Worm (Caenorhabditis elegans) whole organism, young adult: ENCODE data around the gene D2024.18.

Experiments
- B0019.2 ChIP-seq: fragments of 200-800 bp; sonication (Bioruptor generic); conservative IDR thresholded peaks from 2 replicates; pipeline ENCODE4 v1.3.6; 2022; ENCODE audit warnings: missing genetic modification reagents, missing genetic modification characterization, missing compliant biosample characterization
- B0336.3 ChIP-seq: fragments of 200-800 bp; sonication (Bioruptor generic); IDR thresholded peaks from 2 replicates; pipeline ENCODE4 v1.3.6; 2022; ENCODE audit warnings: missing genetic modification characterization, missing compliant biosample characterization
- C17E4.6 ChIP-seq: fragments of 200-800 bp; sonication (Bioruptor generic); IDR thresholded peaks from 2 replicates; pipeline ENCODE4 v1.3.6; 2022; ENCODE audit warnings: missing genetic modification reagents, missing genetic modification characterization, missing compliant biosample characterization
- D2030.7 ChIP-seq: fragments of 200-800 bp; sonication (Bioruptor generic); IDR thresholded peaks from 2 replicates; pipeline ENCODE4 v1.3.6; 2022; ENCODE audit warnings: missing genetic modification reagents, missing genetic modification characterization, missing compliant biosample characterization
- F10E7.11 ChIP-seq: sonication (generic microtip); optimal IDR thresholded peaks from 2 replicates; lab custom pipeline; 2017; ENCODE audit warnings: mild to moderate bottlenecking, missing genetic modification characterization, moderate library complexity, missing compliant biosample characterization
- F22D6.2 ChIP-seq: sonication (generic microtip); optimal IDR thresholded peaks from 2 replicates; lab custom pipeline; 2016; ENCODE audit warnings: mild to moderate bottlenecking, missing genetic modification characterization, missing compliant biosample characterization
- F49E8.2 ChIP-seq: sonication (generic microtip); optimal IDR thresholded peaks from 3 replicates; lab custom pipeline; 2017; ENCODE audit warnings: missing genetic modification characterization, mild to moderate bottlenecking, missing compliant biosample characterization, antibody characterized with exemption, moderate library complexity; ENCODE audit not compliant: insufficient read depth
- K11D2.4 ChIP-seq: fragments of 200-800 bp; sonication (Bioruptor generic); IDR thresholded peaks from 2 replicates; pipeline ENCODE4 v1.3.6; 2022; ENCODE audit warnings: missing genetic modification reagents, missing genetic modification characterization, missing compliant biosample characterization
- K12H6.12 ChIP-seq: fragments of 200-800 bp; sonication (Bioruptor generic); optimal IDR thresholded peaks from 2 replicates; lab custom pipeline; 2018; ENCODE audit warnings: mild to moderate bottlenecking, missing genetic modification characterization, missing compliant biosample characterization
- Y53G8AR.9 ChIP-seq: fragments of 200-800 bp; sonication (Bioruptor generic); conservative IDR thresholded peaks from 2 replicates; pipeline ENCODE4 v1.3.6; 2022; ENCODE audit warnings: missing genetic modification reagents, missing genetic modification characterization, missing compliant biosample characterization
- Y67H2A.10 ChIP-seq: fragments of 200-800 bp; sonication (Bioruptor generic); conservative IDR thresholded peaks from 2 replicates; pipeline ENCODE4 v1.3.6; 2022; ENCODE audit warnings: missing genetic modification reagents, missing genetic modification characterization, missing compliant biosample characterization
- Y95B8A.8 ChIP-seq: fragments of 200-800 bp; sonication (Bioruptor generic); IDR thresholded peaks from 2 replicates; pipeline ENCODE4 v1.3.6; 2022; ENCODE audit warnings: missing genetic modification reagents, missing genetic modification characterization, missing compliant biosample characterization
- attf-5 ChIP-seq: fragments of 200-800 bp; sonication (Bioruptor generic); optimal IDR thresholded peaks from 2 replicates; lab custom pipeline; 2018; ENCODE audit warnings: mild to moderate bottlenecking, missing genetic modification characterization, missing compliant biosample characterization
- attf-6 ChIP-seq: fragments of 200-800 bp; sonication (Bioruptor generic); IDR thresholded peaks from 2 replicates; pipeline ENCODE4 v1.3.6; 2022; ENCODE audit warnings: missing genetic modification reagents, missing genetic modification characterization, missing compliant biosample characterization
- cebp-1 ChIP-seq, 2 experiments: fragments of 200-800 bp in 1 of 2; sonication (Bioruptor generic) in 1 of 2; sonication (generic microtip) in 1 of 2; IDR thresholded peaks in 1 of 2; optimal IDR thresholded peaks in 1 of 2; 2 replicates each; pipeline versions ENCODE4 v1.3.6 to Lab custom; 2017 to 2022; ENCODE audit warnings: missing compliant biosample characterization in 2 of 2, missing genetic modification characterization in 2 of 2, mild to moderate bottlenecking in 1 of 2, missing genetic modification reagents in 1 of 2, moderate library complexity in 1 of 2
- ceh-100 ChIP-seq: fragments of 200-800 bp; sonication (Bioruptor generic); IDR thresholded peaks from 2 replicates; pipeline ENCODE4 v1.3.6; 2022; ENCODE audit warnings: missing genetic modification reagents, missing genetic modification characterization, missing compliant biosample characterization
- ceh-27 ChIP-seq: fragments of 200-800 bp; sonication (Bioruptor generic); optimal IDR thresholded peaks from 2 replicates; lab custom pipeline; 2018; ENCODE audit warnings: mild to moderate bottlenecking, missing genetic modification characterization, moderate library complexity, missing compliant biosample characterization
- ceh-58 ChIP-seq: fragments of 200-800 bp; sonication (Bioruptor generic); IDR thresholded peaks from 2 replicates; pipeline ENCODE4 v1.3.6; 2022; ENCODE audit warnings: missing genetic modification characterization, missing compliant biosample characterization
- chd-7 ChIP-seq: sonication (generic microtip); optimal IDR thresholded peaks from 2 replicates; lab custom pipeline; 2016; ENCODE audit warnings: mild to moderate bottlenecking, missing genetic modification characterization, moderate library complexity, missing compliant biosample characterization
- dpff-1 ChIP-seq: sonication (generic microtip); optimal IDR thresholded peaks from 2 replicates; lab custom pipeline; 2017; ENCODE audit warnings: mild to moderate bottlenecking, missing genetic modification characterization, missing compliant biosample characterization
- dpl-1 ChIP-seq: fragments of 150-350 bp; optimal IDR thresholded peaks from 2 replicates; lab custom pipeline; 2014; ENCODE audit warnings: missing biosample characterization, missing genetic modification reagents, missing genetic modification characterization
- egl-18 ChIP-seq: fragments of 200-800 bp; sonication (Bioruptor generic); IDR thresholded peaks from 2 replicates; pipeline ENCODE4 v1.3.6; 2022; ENCODE audit warnings: missing genetic modification reagents, missing genetic modification characterization, missing compliant biosample characterization
- gei-17 ChIP-seq: fragments of 200-800 bp; sonication (Bioruptor generic); optimal IDR thresholded peaks from 2 replicates; lab custom pipeline; 2018; ENCODE audit warnings: mild to moderate bottlenecking, missing genetic modification characterization, missing compliant biosample characterization
- him-1 ChIP-seq: sonication (generic microtip); optimal IDR thresholded peaks from 2 replicates; lab custom pipeline; 2016; ENCODE audit warnings: missing genotype, missing genetic modification reagents, missing genetic modification characterization, missing compliant biosample characterization
- hmg-1.2 ChIP-seq: fragments of 200-800 bp; sonication (Bioruptor generic); IDR thresholded peaks from 2 replicates; pipeline ENCODE4 v1.3.6; 2022; ENCODE audit warnings: missing genetic modification reagents, missing genetic modification characterization, missing compliant biosample characterization
- hmg-20 ChIP-seq: fragments of 200-800 bp; sonication (Bioruptor generic); IDR thresholded peaks from 2 replicates; pipeline ENCODE4 v1.3.6; 2022; ENCODE audit warnings: missing genetic modification reagents, missing genetic modification characterization, missing compliant biosample characterization
- lir-1 ChIP-seq: fragments of 200-800 bp; sonication (Bioruptor generic); conservative IDR thresholded peaks from 2 replicates; pipeline ENCODE4 v1.3.6; 2022; ENCODE audit warnings: missing genetic modification reagents, missing genetic modification characterization, missing compliant biosample characterization
- madf-6 ChIP-seq: fragments of 200-800 bp; sonication (Bioruptor generic); IDR thresholded peaks from 2 replicates; pipeline ENCODE4 v1.3.6; 2022; ENCODE audit warnings: missing genetic modification reagents, missing genetic modification characterization, missing compliant biosample characterization
- mcd-1 ChIP-seq: fragments of 200-800 bp; sonication (Bioruptor generic); IDR thresholded peaks from 2 replicates; pipeline ENCODE4 v1.3.6; 2022; ENCODE audit warnings: missing genetic modification reagents, missing genetic modification characterization, missing compliant biosample characterization
- mel-28 ChIP-seq: sonication (generic microtip); optimal IDR thresholded peaks from 2 replicates; lab custom pipeline; 2016; ENCODE audit warnings: borderline replicate concordance, mild to moderate bottlenecking, missing genetic modification characterization, missing compliant biosample characterization
- nfya-1 ChIP-seq: sonication (generic microtip); optimal IDR thresholded peaks from 2 replicates; lab custom pipeline; 2017; ENCODE audit warnings: antibody characterized with exemption, missing compliant biosample characterization, missing genetic modification characterization, borderline replicate concordance; ENCODE audit not compliant: insufficient read depth
- rcor-1 ChIP-seq: fragments of 200-800 bp; sonication (Bioruptor generic); IDR thresholded peaks from 2 replicates; pipeline ENCODE4 v1.3.6; 2022; ENCODE audit warnings: missing genetic modification reagents, missing genetic modification characterization, missing compliant biosample characterization
- rec-8 ChIP-seq, 2 experiments: sonication (generic microtip); optimal IDR thresholded peaks; 2 replicates each; lab custom pipeline; 2016; ENCODE audit warnings: mild to moderate bottlenecking in 2 of 2, missing genetic modification characterization in 2 of 2, missing genetic modification reagents in 2 of 2, missing genotype in 2 of 2, missing biosample characterization in 1 of 2, missing compliant biosample characterization in 1 of 2, moderate library complexity in 1 of 2
- sdz-38 ChIP-seq: sonication (generic microtip); optimal IDR thresholded peaks from 2 replicates; lab custom pipeline; 2016; ENCODE audit warnings: missing genotype, missing genetic modification characterization, missing compliant biosample characterization
- sea-2 ChIP-seq: fragments of 200-800 bp; sonication (Bioruptor generic); IDR thresholded peaks from 2 replicates; pipeline ENCODE4 v1.3.6; 2022; ENCODE audit warnings: missing genetic modification characterization, missing compliant biosample characterization
- snpc-1.1 ChIP-seq: sonication (generic microtip); optimal IDR thresholded peaks from 2 replicates; lab custom pipeline; 2017; ENCODE audit warnings: missing genetic modification characterization, mild to moderate bottlenecking, missing compliant biosample characterization, antibody characterized with exemption, moderate library complexity, missing genotype, missing genetic modification reagents; ENCODE audit not compliant: insufficient read depth
- snpc-1.3 ChIP-seq: sonication (generic microtip); optimal IDR thresholded peaks from 2 replicates; lab custom pipeline; 2017; ENCODE audit warnings: missing genetic modification characterization, mild to moderate bottlenecking, missing compliant biosample characterization, antibody characterized with exemption, moderate library complexity, missing genotype, missing genetic modification reagents; ENCODE audit not compliant: insufficient read depth
- snpc-4 ChIP-seq, 5 experiments: fragments of 150-350 bp in 1 of 5; sonication (generic microtip) in 4 of 5; optimal IDR thresholded peaks; 2 replicates each; lab custom pipeline; 2014 to 2018; ENCODE audit warnings: missing genetic modification characterization in 5 of 5, missing biosample characterization in 3 of 5, antibody characterized with exemption in 2 of 5, mild to moderate bottlenecking in 2 of 5, missing compliant biosample characterization in 2 of 5, missing genotype in 2 of 5, moderate library complexity in 2 of 5, missing genetic modification reagents in 1 of 5
- sptf-2 ChIP-seq: fragments of 200-800 bp; sonication (Bioruptor generic); optimal IDR thresholded peaks from 2 replicates; lab custom pipeline; 2018; ENCODE audit warnings: mild to moderate bottlenecking, missing genetic modification characterization, missing compliant biosample characterization
- xnd-1 ChIP-seq: sonication (generic microtip); optimal IDR thresholded peaks from 2 replicates; lab custom pipeline; 2016; ENCODE audit warnings: missing genotype, missing genetic modification reagents, missing genetic modification characterization, missing compliant biosample characterization
- zfh-2 ChIP-seq: fragments of 200-800 bp; sonication (Bioruptor generic); conservative IDR thresholded peaks from 2 replicates; pipeline ENCODE4 v1.3.6; 2022; ENCODE audit warnings: missing genetic modification reagents, missing genetic modification characterization, missing compliant biosample characterization
- zim-3 ChIP-seq: sonication (generic microtip); optimal IDR thresholded peaks from 2 replicates; lab custom pipeline; 2017; ENCODE audit warnings: mild to moderate bottlenecking, missing genetic modification characterization, moderate library complexity, missing compliant biosample characterization
- ztf-18 ChIP-seq: sonication (generic microtip); optimal IDR thresholded peaks from 2 replicates; lab custom pipeline; 2016; ENCODE audit warnings: missing genotype, mild to moderate bottlenecking, missing genetic modification characterization, missing compliant biosample characterization
- ztf-26 ChIP-seq: sonication (generic microtip); optimal IDR thresholded peaks from 2 replicates; lab custom pipeline; 2017; ENCODE audit warnings: missing genetic modification characterization, missing compliant biosample characterization
- ztf-28 ChIP-seq: fragments of 200-800 bp; sonication (Bioruptor generic); IDR thresholded peaks from 2 replicates; pipeline ENCODE4 v1.3.6; 2022; ENCODE audit warnings: missing genetic modification reagents, missing genetic modification characterization, missing compliant biosample characterization

D2024.18 gene

DNA sequence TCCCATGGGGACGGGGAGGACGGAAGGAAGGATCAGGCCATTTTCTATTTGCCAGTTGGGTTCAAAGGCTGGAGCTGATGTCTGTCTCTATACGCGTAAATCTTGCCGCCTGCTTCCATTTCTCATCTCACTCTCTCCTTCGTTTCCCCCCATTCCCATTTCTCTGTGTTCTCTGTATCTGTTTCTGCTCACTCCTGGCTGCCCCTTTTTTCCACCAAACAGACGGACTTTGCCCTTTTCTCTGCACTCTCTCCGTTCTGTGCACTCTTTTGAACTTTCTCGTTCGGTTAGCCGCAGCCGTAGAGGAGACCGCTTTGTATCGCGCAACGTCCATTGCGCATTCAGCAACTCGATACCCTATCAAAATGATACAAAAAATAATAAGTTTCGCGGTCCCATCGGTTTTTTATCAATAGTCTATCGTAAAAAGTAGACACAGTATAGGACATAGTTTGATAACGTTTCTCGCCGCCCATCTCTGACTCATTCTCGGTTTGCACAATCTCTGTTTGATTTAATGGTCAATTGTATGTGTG is 14.8 kb upstream of the D2024.18 start (continued):
- TF ChIP-seq nfya-1 (tag; lab: Kevin White, UChicago) (no peak), ztf-28 (GFP tag; lab: Robert Waterston, UW) (no peak), F22D6.2 (tag; lab: Kevin White, UChicago) (no peak), ztf-26 (tag; lab: Kevin White, UChicago) (no peak), mcd-1 (GFP tag; lab: Robert Waterston, UW) (peak; percentile 62), sdz-38 (tag; lab: Kevin White, UChicago) (no peak), madf-6 (no peak), Y53G8AR.9 (no peak), F10E7.11 (tag; lab: Kevin White, UChicago) (no peak), B0336.3 (peak; percentile 59; the same call in 1 of the 2 replicates), xnd-1 (tag; lab: Kevin White, UChicago) (no peak), chd-7 (no peak), hmg-20 (GFP tag; lab: Robert Waterston, UW) (peak; percentile 47; the same call in 1 of the 2 replicates), dpff-1 (tag; lab: Kevin White, UChicago) (no peak), Y67H2A.10 (GFP tag; lab: Robert Waterston, UW) (no peak), mel-28 (tag; lab: Kevin White, UChicago) (no peak), ceh-58 (GFP tag; lab: Robert Waterston, UW) (no peak), attf-6 (GFP tag; lab: Robert Waterston, UW) (no peak), B0019.2 (GFP tag; lab: Robert Waterston, UW) (no peak), him-1 (tag; lab: Kevin White, UChicago) (no peak), attf-5 (peak; percentile 52), rec-8 (tag; optimal IDR thresholded peaks at IDR 0.05; lab: Kevin White, UChicago) (peak in 1 of 2 experiments; percentile 8), hmg-1.2 (GFP tag; lab: Robert Waterston, UW) (peak; percentile 82), snpc-1.3 (tag; lab: Kevin White, UChicago) (no peak), zfh-2 (GFP tag; lab: Robert Waterston, UW) (peak; percentile 89), C17E4.6 (GFP tag; lab: Robert Waterston, UW) (no peak), snpc-1.1 (tag; lab: Kevin White, UChicago) (no peak), sptf-2 (GFP tag; lab: Kevin White, UChicago) (no peak), ztf-18 (tag; lab: Kevin White, UChicago) (peak; percentile 11), D2030.7 (no peak), ceh-100 (GFP tag; lab: Robert Waterston, UW) (no peak), K12H6.12 (tag; lab: Kevin White, UChicago) (peak; percentile 25), ceh-27 (GFP tag; lab: Kevin White, UChicago) (no peak), lir-1 (GFP tag; lab: Robert Waterston, UW) (0 out of 2 replicates have a peak, but pooled peaks have one; percentile 32), egl-18 (GFP tag; lab: Robert Waterston, UW) (no peak), zim-3 (tag; lab: Kevin White, UChicago) (no peak), cebp-1 (GFP tag; IDR thresholded peaks at IDR 0.05; lab: Robert Waterston, UW) (no peak), cebp-1 (tag; optimal IDR thresholded peaks at IDR 0.05; lab: Kevin White, UChicago) (peak; percentile 57), dpl-1 (no peak), gei-17 (GFP tag; lab: Kevin White, UChicago) (no peak), rcor-1 (GFP tag; lab: Robert Waterston, UW) (peak; percentile 26; the same call in 1 of the 2 replicates), K11D2.4 (GFP tag; lab: Robert Waterston, UW) (0 out of 2 replicates have a peak, but pooled peaks have one; percentile 50), sea-2 (GFP tag; lab: Robert Waterston, UW) (no peak), F49E8.2 (no peak), snpc-4 (GFP tag; optimal IDR thresholded peaks at IDR 0.05; lab: Kevin White, UChicago) (no peak), snpc-4 (tag; optimal IDR thresholded peaks at IDR 0.05; lab: Kevin White, UChicago) (peak in 1 of 4 experiments; percentile 21), Y95B8A.8 (no peak)
